Worm (Caenorhabditis elegans) whole organism, mixed stage, embryonic: Measurements from ENCODE around the gene srx-50.

ENCODE experiments used
- lsy-2 ChIP-seq: fragments of 150-350 bp; optimal IDR thresholded peaks from 2 replicates; lab custom pipeline; 2014; ENCODE audit warnings: missing biosample characterization, missing genetic modification characterization
- mls-2 ChIP-seq: sonication (generic microtip); optimal IDR thresholded peaks from 2 replicates; lab custom pipeline; 2016; ENCODE audit warnings: mild to moderate bottlenecking, missing genetic modification characterization, moderate library complexity, missing compliant biosample characterization
- nhr-12 ChIP-seq: fragments of 150-350 bp; optimal IDR thresholded peaks from 2 replicates; lab custom pipeline; 2014; ENCODE audit warnings: missing biosample characterization, missing genetic modification characterization
- nhr-76 ChIP-seq: sonication (generic microtip); optimal IDR thresholded peaks from 2 replicates; lab custom pipeline; 2017; ENCODE audit warnings: missing biosample characterization, missing genetic modification characterization
- snpc-4 ChIP-seq: fragments of 150-350 bp; optimal IDR thresholded peaks from 2 replicates; lab custom pipeline; 2014; ENCODE audit warnings: missing biosample characterization, missing genetic modification characterization
- tbx-8 ChIP-seq: fragments of 200-800 bp; sonication (Bioruptor generic); optimal IDR thresholded peaks from 2 replicates; lab custom pipeline; 2018; ENCODE audit warnings: mild to moderate bottlenecking, missing genetic modification characterization, moderate library complexity, missing compliant biosample characterization

- TF ChIP-seq snpc-4 (tag; lab: Kevin White, UChicago) (no peak), tbx-8 (GFP tag; lab: Kevin White, UChicago) (no peak), nhr-12 (no peak), lsy-2 (tag; lab: Kevin White, UChicago) (no peak), nhr-76 (tag; lab: Kevin White, UChicago) (no peak), mls-2 (tag; lab: Kevin White, UChicago) (no peak)
Observed at ce11 chrIV:7057677-7058076, at the start of gene srx-50.
